Fruit fly (Drosophila melanogaster) whole organism, pupa: ENCODE data around the gene CG3558.
A peak's percentile ranks its signal among the peaks of the same experiment; 100 is the strongest.

Source experiments
- CG10348 ChIP-seq: fragments of 200-800 bp; sonication (Bioruptor generic); IDR thresholded peaks from 2 replicates; pipeline ENCODE4 v1.3.6; 2022; ENCODE audit warnings: missing biosample characterization, missing genetic modification characterization
- CG12605 ChIP-seq: fragments of 200-800 bp; sonication (Bioruptor generic); IDR thresholded peaks from 2 replicates; pipeline ENCODE4 v1.3.6; 2022; ENCODE audit warnings: missing biosample characterization, missing genetic modification characterization
- CG13204 ChIP-seq: fragments of 200-800 bp; sonication (Bioruptor generic); optimal IDR thresholded peaks from 2 replicates; lab custom pipeline; 2018; ENCODE audit warnings: missing biosample characterization, mild to moderate bottlenecking, missing genetic modification characterization, moderate library complexity
- CG14655 ChIP-seq: fragments of 200-800 bp; sonication (Bioruptor generic); optimal IDR thresholded peaks from 3 replicates; lab custom pipeline; 2017; ENCODE audit warnings: mild to moderate bottlenecking, missing biosample characterization, missing genetic modification reagents, missing genetic modification characterization
- CG15710 ChIP-seq: fragments of 200-800 bp; sonication (Bioruptor generic); optimal IDR thresholded peaks from 2 replicates; lab custom pipeline; 2018; ENCODE audit warnings: missing biosample characterization, mild to moderate bottlenecking, missing genetic modification characterization, moderate library complexity
- CG17806 ChIP-seq: fragments of 200-800 bp; sonication (Bioruptor generic); optimal IDR thresholded peaks from 2 replicates; lab custom pipeline; 2018; ENCODE audit warnings: missing biosample characterization, mild to moderate bottlenecking, missing genetic modification characterization, moderate library complexity
- CG32121 ChIP-seq: fragments of 200-800 bp; sonication (Bioruptor generic); IDR thresholded peaks from 2 replicates; pipeline ENCODE4 v1.3.6; 2022; ENCODE audit warnings: missing biosample characterization, missing genetic modification characterization
- CG34367 ChIP-seq: fragments of 200-800 bp; sonication (Bioruptor generic); optimal IDR thresholded peaks from 2 replicates; lab custom pipeline; 2018; ENCODE audit warnings: missing biosample characterization, mild to moderate bottlenecking, missing genetic modification characterization
- CG4496 ChIP-seq: fragments of 200-800 bp; sonication (Bioruptor generic); IDR thresholded peaks from 3 replicates; pipeline ENCODE4 v1.3.6; 2022; ENCODE audit warnings: missing biosample characterization, missing genetic modification characterization
- CG8159 ChIP-seq: fragments of 200-800 bp; sonication (Bioruptor generic); optimal IDR thresholded peaks from 3 replicates; lab custom pipeline; 2018; ENCODE audit warnings: missing biosample characterization, mild to moderate bottlenecking, missing genetic modification characterization, moderate library complexity
- CG8301 ChIP-seq: fragments of 200-800 bp; sonication (Bioruptor generic); optimal IDR thresholded peaks from 2 replicates; lab custom pipeline; 2018; ENCODE audit warnings: missing biosample characterization, mild to moderate bottlenecking, missing genetic modification characterization
- CG9948 ChIP-seq: fragments of 200-800 bp; sonication (Bioruptor generic); optimal IDR thresholded peaks from 2 replicates; lab custom pipeline; 2018; ENCODE audit warnings: missing biosample characterization, mild to moderate bottlenecking, missing genetic modification characterization, moderate library complexity
- D1 ChIP-seq: fragments of 200-800 bp; sonication (Bioruptor generic); optimal IDR thresholded peaks from 2 replicates; lab custom pipeline; 2018; ENCODE audit warnings: missing biosample characterization, mild to moderate bottlenecking, missing genetic modification characterization, moderate library complexity
- EcR ChIP-seq: fragments of 200-800 bp; sonication (Bioruptor generic); optimal IDR thresholded peaks from 3 replicates; lab custom pipeline; 2019; ENCODE audit warnings: missing biosample characterization, missing genetic modification characterization, mild to moderate bottlenecking, moderate library complexity, missing genetic modification reagents
- Ets98B ChIP-seq: fragments of 200-800 bp; sonication (Bioruptor generic); IDR thresholded peaks from 2 replicates; pipeline ENCODE4 v1.3.6; 2022; ENCODE audit warnings: missing biosample characterization, missing genetic modification characterization
- Pif1A ChIP-seq: fragments of 200-800 bp; sonication (Bioruptor generic); optimal IDR thresholded peaks from 3 replicates; lab custom pipeline; 2016; ENCODE audit warnings: missing biosample characterization, missing genetic modification characterization
- Pif1B ChIP-seq: fragments of 200-800 bp; sonication (Bioruptor generic); optimal IDR thresholded peaks from 3 replicates; lab custom pipeline; 2016; ENCODE audit warnings: missing biosample characterization, missing genetic modification characterization
- Snoo ChIP-seq: fragments of 200-800 bp; sonication (Bioruptor generic); optimal IDR thresholded peaks from 3 replicates; lab custom pipeline; 2017; ENCODE audit warnings: missing biosample characterization, mild to moderate bottlenecking, missing genetic modification characterization, inconsistent platforms
- fd96Ca ChIP-seq: fragments of 200-800 bp; sonication (Bioruptor generic); IDR thresholded peaks from 3 replicates; pipeline ENCODE4 v1.3.6; 2022; ENCODE audit warnings: missing biosample characterization, missing genetic modification characterization
- gl ChIP-seq: fragments of 200-800 bp; sonication (Bioruptor generic); optimal IDR thresholded peaks from 2 replicates; lab custom pipeline; 2018; ENCODE audit warnings: missing biosample characterization, mild to moderate bottlenecking, missing genetic modification characterization
- rn ChIP-seq: fragments of 200-800 bp; sonication (Bioruptor generic); IDR thresholded peaks from 2 replicates; pipeline ENCODE4 v1.3.6; 2022; ENCODE audit warnings: missing biosample characterization, missing genetic modification characterization

CG3558 gene

dm6 chr2L:3001953-3002352, 9.3 kb downstream of the CG3558 start:
- TF ChIP-seq CG10348: no peak
- no peak for TF ChIP-seq gl
- peak; percentile 3 for TF ChIP-seq CG9948 (tag; lab: Kevin White, UChicago)
- peak; percentile 17; the same call in 1 of the 2 replicates for TF ChIP-seq CG32121 (GFP tag; lab: Robert Waterston, UW)
- TF ChIP-seq CG4496: 0 out of 3 replicates have a peak, but pooled peaks have one; percentile 47
- peak; percentile 69 for TF ChIP-seq CG8301 (tag; lab: Kevin White, UChicago)
- peak; percentile 53; the same call in 1 of the 2 replicates for TF ChIP-seq Ets98B (GFP tag; lab: Robert Waterston, UW)
- peak; percentile 39; the same call in 1 of the 2 replicates for TF ChIP-seq CG12605 (GFP tag; lab: Robert Waterston, UW)
- TF ChIP-seq Pif1A (GFP tag; lab: Kevin White, UChicago): no peak

dm6 chr2L:3003399-3003798, 10.7 kb downstream of the CG3558 start:
- peak; percentile 57; the same call in 1 of the 2 replicates for TF ChIP-seq CG10348
- TF ChIP-seq EcR (GFP tag; lab: Kevin White, UChicago): no peak
- TF ChIP-seq CG15710 (tag; lab: Kevin White, UChicago): no peak
- peak; percentile 44; the same call in 1 of the 2 replicates for TF ChIP-seq rn (GFP tag; lab: Robert Waterston, UW)
- TF ChIP-seq CG9948 (tag; lab: Kevin White, UChicago): no peak
- TF ChIP-seq Pif1B (GFP tag; lab: Kevin White, UChicago): no peak
- TF ChIP-seq gl: no peak
- TF ChIP-seq CG13204: no peak
- TF ChIP-seq Ets98B (GFP tag; lab: Robert Waterston, UW): peak; percentile 89
- no peak for TF ChIP-seq CG8159 (tag; lab: Kevin White, UChicago)
- no peak for TF ChIP-seq fd96Ca (GFP tag; lab: Robert Waterston, UW)
- peak; percentile 85 for TF ChIP-seq CG32121 (GFP tag; lab: Robert Waterston, UW)
- no peak for TF ChIP-seq Snoo (tag; lab: Kevin White, UChicago)
- TF ChIP-seq CG14655 (GFP tag; lab: Kevin White, UChicago): peak; percentile 81
- TF ChIP-seq CG17806 (tag; lab: Kevin White, UChicago): no peak
- TF ChIP-seq D1 (tag; lab: Kevin White, UChicago): no peak
- no peak for TF ChIP-seq CG34367 (tag; lab: Kevin White, UChicago)
- peak; percentile 73 for TF ChIP-seq CG4496
- peak; percentile 59 for TF ChIP-seq Pif1A (GFP tag; lab: Kevin White, UChicago)
- no peak for TF ChIP-seq CG12605 (GFP tag; lab: Robert Waterston, UW)
- TF ChIP-seq CG8301 (tag; lab: Kevin White, UChicago): peak; percentile 90

dm6 chr2L:3004601-3005000, 11.9 kb downstream of the CG3558 start:
- TF ChIP-seq CG14655 (GFP tag; lab: Kevin White, UChicago): no peak
- peak; percentile 61 for TF ChIP-seq EcR (GFP tag; lab: Kevin White, UChicago)
- TF ChIP-seq D1 (tag; lab: Kevin White, UChicago): no peak
- TF ChIP-seq Pif1A (GFP tag; lab: Kevin White, UChicago): peak; percentile 18
- no peak for TF ChIP-seq Ets98B (GFP tag; lab: Robert Waterston, UW)
- peak; percentile 25 for TF ChIP-seq CG34367 (tag; lab: Kevin White, UChicago)
- TF ChIP-seq CG9948 (tag; lab: Kevin White, UChicago): peak; percentile 10
- TF ChIP-seq gl: peak; percentile 3
- no peak for TF ChIP-seq CG12605 (GFP tag; lab: Robert Waterston, UW)
- peak; percentile 11 for TF ChIP-seq Snoo (tag; lab: Kevin White, UChicago)
- no peak for TF ChIP-seq CG8301 (tag; lab: Kevin White, UChicago)
- peak; percentile 55; the same call in 2 of the 3 replicates for TF ChIP-seq fd96Ca (GFP tag; lab: Robert Waterston, UW)
- peak; percentile 53 for TF ChIP-seq CG17806 (tag; lab: Kevin White, UChicago)
- no peak for TF ChIP-seq CG10348
- peak; percentile 44; the same call in 2 of the 3 replicates for TF ChIP-seq CG4496
- no peak for TF ChIP-seq CG32121 (GFP tag; lab: Robert Waterston, UW)
- TF ChIP-seq CG8159 (tag; lab: Kevin White, UChicago): peak; percentile 41
- peak; percentile 4 for TF ChIP-seq Pif1B (GFP tag; lab: Kevin White, UChicago)
- TF ChIP-seq rn (GFP tag; lab: Robert Waterston, UW): no peak
- TF ChIP-seq CG13204: peak; percentile 33
- TF ChIP-seq CG15710 (tag; lab: Kevin White, UChicago): peak; percentile 45
- TF ChIP-seq, all 21 proteins: peak for 13

dm6 chr2L:3005483-3005882, 12.8 kb downstream of the CG3558 start:
- TF ChIP-seq EcR (GFP tag; lab: Kevin White, UChicago): no peak
- no peak for TF ChIP-seq gl
- TF ChIP-seq CG8159 (tag; lab: Kevin White, UChicago): no peak
- no peak for TF ChIP-seq Ets98B (GFP tag; lab: Robert Waterston, UW)
- TF ChIP-seq CG12605 (GFP tag; lab: Robert Waterston, UW): no peak
- TF ChIP-seq CG34367 (tag; lab: Kevin White, UChicago): no peak
- no peak for TF ChIP-seq CG4496
- no peak for TF ChIP-seq Snoo (tag; lab: Kevin White, UChicago)
- TF ChIP-seq CG15710 (tag; lab: Kevin White, UChicago): no peak
- TF ChIP-seq Pif1B (GFP tag; lab: Kevin White, UChicago): no peak
- TF ChIP-seq CG17806 (tag; lab: Kevin White, UChicago): no peak
- no peak for TF ChIP-seq rn (GFP tag; lab: Robert Waterston, UW)
- no peak for TF ChIP-seq CG14655 (GFP tag; lab: Kevin White, UChicago)

dm6 chr2L:3006194-3006593, 13.5 kb downstream of the CG3558 start:
- no peak for TF ChIP-seq EcR (GFP tag; lab: Kevin White, UChicago)
- no peak for TF ChIP-seq CG12605 (GFP tag; lab: Robert Waterston, UW)
- no peak for TF ChIP-seq Snoo (tag; lab: Kevin White, UChicago)
- no peak for TF ChIP-seq CG15710 (tag; lab: Kevin White, UChicago)
- no peak for TF ChIP-seq CG9948 (tag; lab: Kevin White, UChicago)
- no peak for TF ChIP-seq CG10348
- TF ChIP-seq CG34367 (tag; lab: Kevin White, UChicago): no peak
- TF ChIP-seq CG4496: no peak
- TF ChIP-seq, all 21 proteins: peak for 0
